Worm (Caenorhabditis elegans) whole organism, early embryonic: Measurements from ENCODE around the gene elo-3.

ENCODE experiments used
- B0310.2 ChIP-seq: sonication (generic microtip); optimal IDR thresholded peaks from 2 replicates; lab custom pipeline; 2016; ENCODE audit warnings: mild to moderate bottlenecking, missing genetic modification characterization, missing compliant biosample characterization
- ama-1 ChIP-seq: fragments of 150-350 bp; optimal IDR thresholded peaks from 2 replicates; lab custom pipeline; 2014
- ceh-13 ChIP-seq: fragments of 200-800 bp; sonication (Bioruptor generic); optimal IDR thresholded peaks from 2 replicates; lab custom pipeline; 2018; ENCODE audit warnings: mild to moderate bottlenecking, missing genetic modification characterization, missing compliant biosample characterization
- hmg-4 ChIP-seq: fragments of 200-800 bp; sonication (Bioruptor generic); optimal IDR thresholded peaks from 2 replicates; lab custom pipeline; 2018; ENCODE audit warnings: mild to moderate bottlenecking, missing genetic modification characterization, missing compliant biosample characterization
- hnd-1 ChIP-seq: sonication (generic microtip); optimal IDR thresholded peaks from 2 replicates; lab custom pipeline; 2016; ENCODE audit warnings: missing genetic modification characterization, missing compliant biosample characterization
- pes-1 ChIP-seq: fragments of 200-800 bp; sonication (Bioruptor generic); IDR thresholded peaks from 2 replicates; pipeline ENCODE4 v1.3.6; 2022; ENCODE audit warnings: missing genetic modification reagents, missing genetic modification characterization, missing compliant biosample characterization
- sea-1 ChIP-seq: fragments of 200-800 bp; sonication (Bioruptor generic); conservative IDR thresholded peaks from 2 replicates; pipeline ENCODE4 v1.3.6; 2022; ENCODE audit warnings: missing genetic modification characterization, missing compliant biosample characterization
- tbx-11 ChIP-seq: fragments of 200-800 bp; sonication (Bioruptor generic); IDR thresholded peaks from 2 replicates; pipeline ENCODE4 v1.3.6; 2022; ENCODE audit warnings: missing genetic modification characterization, missing compliant biosample characterization
- tra-4 ChIP-seq: sonication (generic microtip); optimal IDR thresholded peaks from 2 replicates; lab custom pipeline; 2017; ENCODE audit warnings: missing genetic modification characterization, missing compliant biosample characterization

DNA sequence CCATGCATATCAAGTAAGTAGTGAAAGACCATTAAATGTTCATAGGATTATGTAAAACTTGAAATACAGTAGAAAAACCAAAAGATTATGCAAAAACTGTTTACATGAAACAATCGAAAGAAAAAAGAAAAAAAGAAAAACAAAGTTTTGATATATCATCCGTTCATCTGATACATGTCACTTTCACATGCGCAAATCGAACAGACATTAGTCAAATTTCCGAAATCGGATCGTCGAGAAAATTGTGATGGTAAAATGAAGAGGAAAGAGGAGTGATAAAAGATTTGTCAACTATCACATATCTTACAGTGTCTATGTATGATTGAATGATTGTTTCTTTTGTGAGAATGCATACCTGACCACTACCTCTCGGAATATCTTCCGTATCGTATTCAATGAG lies 28.6 kb upstream of the elo-3 start:
- no peak for TF ChIP-seq ama-1
- no peak for TF ChIP-seq tra-4 (tag; lab: Kevin White, UChicago)
- TF ChIP-seq hnd-1 (tag; lab: Kevin White, UChicago) = no peak
- no peak for TF ChIP-seq pes-1 (GFP tag; lab: Robert Waterston, UW)
- no peak for TF ChIP-seq B0310.2 (tag; lab: Kevin White, UChicago)
- TF ChIP-seq hmg-4 (GFP tag; lab: Kevin White, UChicago) = no peak
- no peak for TF ChIP-seq tbx-11 (GFP tag; lab: Robert Waterston, UW)
- TF ChIP-seq ceh-13 (GFP tag; lab: Kevin White, UChicago) = no peak
- TF ChIP-seq sea-1 = no peak
